Fruit fly (Drosophila melanogaster) whole organism, embryonic: ENCODE data around the gene Sps2.

Experiments
- Atf6 ChIP-seq: fragments of 200-800 bp; sonication (Bioruptor generic); IDR thresholded peaks from 2 replicates; pipeline ENCODE4 v1.3.6; 2022; ENCODE audit warnings: missing biosample characterization, missing genetic modification characterization
- CG1024 ChIP-seq: fragments of 200-800 bp; sonication (Bioruptor generic); IDR thresholded peaks from 2 replicates; pipeline ENCODE4 v1.3.6; 2022; ENCODE audit warnings: missing biosample characterization, missing genetic modification characterization
- CG10543 ChIP-seq: fragments of 200-800 bp; sonication (Bioruptor generic); optimal IDR thresholded peaks from 3 replicates; lab custom pipeline; 2017; ENCODE audit warnings: missing biosample characterization, mild to moderate bottlenecking, missing genetic modification characterization, moderate library complexity
- CG11398 ChIP-seq: fragments of 200-800 bp; sonication (Bioruptor generic); optimal IDR thresholded peaks from 2 replicates; lab custom pipeline; 2016; ENCODE audit warnings: missing biosample characterization, missing genetic modification characterization
- CG11695 ChIP-seq: fragments of 200-800 bp; sonication (Bioruptor generic); IDR thresholded peaks from 3 replicates; pipeline ENCODE4 v1.3.6; 2022; ENCODE audit warnings: missing biosample characterization, missing genetic modification characterization
- CG12104 ChIP-seq: fragments of 200-800 bp; sonication (Bioruptor generic); optimal IDR thresholded peaks from 3 replicates; lab custom pipeline; 2016; ENCODE audit warnings: missing biosample characterization, missing genetic modification characterization
- CG12219 ChIP-seq: fragments of 200-800 bp; sonication (Bioruptor generic); optimal IDR thresholded peaks from 3 replicates; lab custom pipeline; 2018; ENCODE audit warnings: missing biosample characterization, mild to moderate bottlenecking, missing genetic modification characterization
- CG1233 ChIP-seq: fragments of 200-800 bp; sonication (Bioruptor generic); optimal IDR thresholded peaks from 4 replicates; lab custom pipeline; 2018; ENCODE audit warnings: missing biosample characterization, mild to moderate bottlenecking, missing genetic modification characterization
- CG13894 ChIP-seq: fragments of 200-800 bp; sonication (Bioruptor generic); optimal IDR thresholded peaks from 3 replicates; lab custom pipeline; 2018; ENCODE audit warnings: missing biosample characterization, mild to moderate bottlenecking, missing genetic modification characterization, moderate library complexity
- CG14050 ChIP-seq: fragments of 200-800 bp; sonication (Bioruptor generic); IDR thresholded peaks from 3 replicates; pipeline ENCODE4 v1.3.6; 2022; ENCODE audit warnings: missing biosample characterization, missing genetic modification characterization
- CG15269 ChIP-seq: fragments of 200-800 bp; sonication (Bioruptor generic); optimal IDR thresholded peaks from 2 replicates; lab custom pipeline; 2018; ENCODE audit warnings: missing biosample characterization, mild to moderate bottlenecking, missing genetic modification characterization, moderate library complexity
- CG16813 ChIP-seq: fragments of 200-800 bp; sonication (Bioruptor generic); IDR thresholded peaks from 3 replicates; pipeline ENCODE4 v1.3.6; 2022; ENCODE audit warnings: missing biosample characterization, missing genetic modification characterization; ENCODE audit not compliant: partially characterized antibody
- CG16815 ChIP-seq: fragments of 200-800 bp; sonication (Bioruptor generic); optimal IDR thresholded peaks from 3 replicates; lab custom pipeline; 2017; ENCODE audit warnings: missing biosample characterization, mild to moderate bottlenecking, missing genetic modification characterization
- CG32767 ChIP-seq: fragments of 200-800 bp; sonication (Bioruptor generic); IDR thresholded peaks from 2 replicates; pipeline ENCODE4 v1.3.6; 2022; ENCODE audit warnings: missing biosample characterization, missing genetic modification characterization
- CG3995 ChIP-seq: fragments of 200-800 bp; sonication (Bioruptor generic); optimal IDR thresholded peaks from 3 replicates; lab custom pipeline; 2016; ENCODE audit warnings: missing biosample characterization, missing genetic modification characterization
- CG4328 ChIP-seq: fragments of 200-800 bp; sonication (Bioruptor generic); optimal IDR thresholded peaks from 3 replicates; lab custom pipeline; 2017; ENCODE audit warnings: missing biosample characterization, missing genetic modification reagents, missing genetic modification characterization
- CG4404 ChIP-seq: fragments of 200-800 bp; sonication (Bioruptor generic); IDR thresholded peaks from 2 replicates; pipeline ENCODE4 v1.3.6; 2022; ENCODE audit warnings: missing biosample characterization, missing genetic modification characterization
- CG4854 ChIP-seq: fragments of 200-800 bp; sonication (Bioruptor generic); optimal IDR thresholded peaks from 2 replicates; lab custom pipeline; 2016; ENCODE audit warnings: missing biosample characterization, missing genetic modification characterization, inconsistent platforms
- CG7357 ChIP-seq: fragments of 200-800 bp; sonication (Bioruptor generic); IDR thresholded peaks from 3 replicates; pipeline ENCODE4 v1.3.6; 2022; ENCODE audit warnings: missing biosample characterization, missing genetic modification characterization
- CG7745 ChIP-seq: fragments of 200-800 bp; sonication (Bioruptor generic); optimal IDR thresholded peaks from 2 replicates; lab custom pipeline; 2018; ENCODE audit warnings: missing biosample characterization, mild to moderate bottlenecking, missing genetic modification characterization, moderate library complexity
- CG7839 ChIP-seq: fragments of 200-800 bp; sonication (Bioruptor generic); optimal IDR thresholded peaks from 3 replicates; lab custom pipeline; 2018; ENCODE audit warnings: missing biosample characterization, mild to moderate bottlenecking, missing genetic modification characterization, moderate library complexity
- CG8924 ChIP-seq: fragments of 200-800 bp; optimal IDR thresholded peaks from 3 replicates; lab custom pipeline; 2019; ENCODE audit warnings: missing biosample characterization, mild to moderate bottlenecking, missing genetic modification characterization, moderate library complexity
- CG9215 ChIP-seq: fragments of 200-800 bp; sonication (Bioruptor generic); IDR thresholded peaks from 2 replicates; pipeline ENCODE4 v1.3.6; 2022; ENCODE audit warnings: missing biosample characterization, missing genetic modification characterization
- CG9876 ChIP-seq: fragments of 200-800 bp; sonication (Bioruptor generic); optimal IDR thresholded peaks from 2 replicates; lab custom pipeline; 2016; ENCODE audit warnings: missing biosample characterization, missing genetic modification characterization
- Dip2 ChIP-seq: fragments of 200-800 bp; sonication (Bioruptor generic); IDR thresholded peaks from 2 replicates; pipeline ENCODE4 v1.3.6; 2022; ENCODE audit warnings: missing biosample characterization, missing genetic modification characterization
- H2.0 ChIP-seq: fragments of 200-800 bp; sonication (Bioruptor generic); IDR thresholded peaks from 2 replicates; pipeline ENCODE4 v1.3.6; 2022; ENCODE audit warnings: missing biosample characterization, missing genetic modification characterization
- HmgD ChIP-seq: fragments of 200-800 bp; sonication (Bioruptor generic); optimal IDR thresholded peaks from 3 replicates; lab custom pipeline; 2016; ENCODE audit warnings: missing biosample characterization, missing genetic modification characterization
- Hr3 ChIP-seq: fragments of 200-800 bp; sonication (Bioruptor generic); optimal IDR thresholded peaks from 3 replicates; lab custom pipeline; 2016; ENCODE audit warnings: missing biosample characterization, missing genetic modification characterization
- Hr51 ChIP-seq, 2 experiments: fragments of 200-800 bp; sonication (Bioruptor generic); optimal IDR thresholded peaks; 2 replicates in 1 of 2; 3 replicates in 1 of 2; lab custom pipeline; 2016 to 2018; ENCODE audit warnings: missing biosample characterization in 2 of 2, missing genetic modification characterization in 2 of 2, mild to moderate bottlenecking in 1 of 2, moderate library complexity in 1 of 2
- Myb ChIP-seq: fragments of 200-800 bp; sonication (Bioruptor generic); optimal IDR thresholded peaks from 2 replicates; lab custom pipeline; 2016; ENCODE audit warnings: missing biosample characterization, missing genetic modification characterization
- Oli ChIP-seq: fragments of 200-800 bp; sonication (Bioruptor generic); optimal IDR thresholded peaks from 2 replicates; lab custom pipeline; 2018; ENCODE audit warnings: missing biosample characterization, mild to moderate bottlenecking, missing genetic modification characterization, moderate library complexity
- Six4 ChIP-seq: fragments of 200-800 bp; sonication (Bioruptor generic); optimal IDR thresholded peaks from 2 replicates; lab custom pipeline; 2016; ENCODE audit warnings: missing biosample characterization, missing genetic modification characterization
- Sry-β ChIP-seq: fragments of 200-800 bp; sonication (Bioruptor generic); optimal IDR thresholded peaks from 2 replicates; lab custom pipeline; 2018; ENCODE audit warnings: missing biosample characterization, mild to moderate bottlenecking, missing genetic modification characterization, moderate library complexity
- crc ChIP-seq: fragments of 200-800 bp; sonication (Bioruptor generic); optimal IDR thresholded peaks from 2 replicates; lab custom pipeline; 2016; ENCODE audit warnings: missing biosample characterization, missing genetic modification characterization
- fd102C ChIP-seq: fragments of 200-800 bp; sonication (Bioruptor generic); optimal IDR thresholded peaks from 2 replicates; lab custom pipeline; 2018; ENCODE audit warnings: missing biosample characterization, mild to moderate bottlenecking, missing genetic modification characterization, moderate library complexity
- gfzf ChIP-seq: fragments of 200-800 bp; sonication (Bioruptor generic); optimal IDR thresholded peaks from 2 replicates; lab custom pipeline; 2016; ENCODE audit warnings: missing biosample characterization, mild to moderate bottlenecking, missing genetic modification characterization, moderate library complexity
- gsb ChIP-seq: fragments of 200-800 bp; sonication (Bioruptor generic); IDR thresholded peaks from 2 replicates; pipeline ENCODE4 v1.3.6; 2022; ENCODE audit warnings: missing biosample characterization, missing genetic modification characterization
- h ChIP-seq: fragments of >200 bp; optimal IDR thresholded peaks from 2 replicates; lab custom pipeline; 2017
- hkb ChIP-seq, 2 experiments: fragments of 200-800 bp in 1 of 2; fragments of >200 bp in 1 of 2; sonication (Bioruptor generic) in 1 of 2; IDR thresholded peaks in 1 of 2; optimal IDR thresholded peaks in 1 of 2; 2 replicates each; pipeline versions ENCODE4 v1.3.6 to Lab custom; 2017 to 2022; ENCODE audit warnings: missing biosample characterization in 1 of 2, missing genetic modification characterization in 1 of 2
- knrl ChIP-seq: fragments of 200-800 bp; sonication (Bioruptor generic); IDR thresholded peaks from 3 replicates; pipeline ENCODE4 v1.3.6; 2022; ENCODE audit warnings: missing biosample characterization, missing genetic modification characterization; ENCODE audit not compliant: partially characterized antibody
- mam ChIP-seq: fragments of 200-800 bp; sonication (Bioruptor generic); optimal IDR thresholded peaks from 3 replicates; lab custom pipeline; 2016; ENCODE audit warnings: missing biosample characterization, missing genetic modification characterization
- mirr ChIP-seq: fragments of 200-800 bp; sonication (Bioruptor generic); optimal IDR thresholded peaks from 3 replicates; lab custom pipeline; 2018; ENCODE audit warnings: missing biosample characterization, mild to moderate bottlenecking, missing genetic modification characterization
- nom ChIP-seq: fragments of 200-800 bp; sonication (Bioruptor generic); optimal IDR thresholded peaks from 2 replicates; lab custom pipeline; 2017; ENCODE audit warnings: missing biosample characterization, missing genetic modification characterization, mild to moderate bottlenecking, moderate library complexity, missing genetic modification reagents
- prd ChIP-seq, 3 experiments: fragments of >200 bp in 2 of 3; fragments of 200-800 bp in 1 of 3; sonication (Bioruptor generic) in 1 of 3; optimal IDR thresholded peaks in 2 of 3; IDR thresholded peaks in 1 of 3; 2 replicates in 2 of 3; 3 replicates in 1 of 3; pipeline versions ENCODE4 v1.3.6 to Lab custom; 2017 to 2022; ENCODE audit warnings: missing biosample characterization in 1 of 3, missing genetic modification characterization in 1 of 3
- sc ChIP-seq, 3 experiments: fragments of >200 bp in 2 of 3; fragments of 200-800 bp in 1 of 3; sonication (Bioruptor generic) in 1 of 3; optimal IDR thresholded peaks; 2 replicates in 2 of 3; 3 replicates in 1 of 3; lab custom pipeline; 2017; ENCODE audit warnings: mild to moderate bottlenecking in 1 of 3, missing biosample characterization in 1 of 3, missing genetic modification characterization in 1 of 3, missing genetic modification reagents in 1 of 3
- scrt ChIP-seq: fragments of 200-800 bp; sonication (Bioruptor generic); optimal IDR thresholded peaks from 2 replicates; lab custom pipeline; 2018; ENCODE audit warnings: missing biosample characterization, mild to moderate bottlenecking, missing genetic modification characterization, moderate library complexity
- sob ChIP-seq: fragments of 200-800 bp; sonication (Bioruptor generic); IDR thresholded peaks from 2 replicates; pipeline ENCODE4 v1.3.6; 2022; ENCODE audit warnings: missing biosample characterization, missing genetic modification characterization
- usp ChIP-seq: fragments of >200 bp; optimal IDR thresholded peaks from 2 replicates; lab custom pipeline; 2017; ENCODE audit warnings: missing biosample characterization, missing genetic modification characterization
- wek ChIP-seq: fragments of 200-800 bp; sonication (Bioruptor generic); optimal IDR thresholded peaks from 3 replicates; lab custom pipeline; 2018; ENCODE audit warnings: missing biosample characterization, mild to moderate bottlenecking, missing genetic modification characterization, moderate library complexity

The Sps2 gene

dm6 chr2L:10356508-10356907, 14.1 kb downstream of the Sps2 start, which contains the start of the genes CtsL4 and ClpP (continued):
- TF ChIP-seq CG1233 (GFP tag; lab: Kevin White, UChicago), result no peak
- TF ChIP-seq CG7745 (tag; lab: Kevin White, UChicago), result no peak
- peak; percentile 21 for TF ChIP-seq Sry-β (GFP tag; lab: Kevin White, UChicago)
- TF ChIP-seq scrt (GFP tag; lab: Kevin White, UChicago), result no peak
- TF ChIP-seq CG11695 (GFP tag; lab: Robert Waterston, UW), result no peak
- TF ChIP-seq usp (GFP tag; lab: Kevin White, UChicago), result no peak
- no peak for TF ChIP-seq gsb (GFP tag; lab: Robert Waterston, UW)
- TF ChIP-seq CG1024 (GFP tag; lab: Robert Waterston, UW), result peak; percentile 95
- TF ChIP-seq CG9215 (GFP tag; lab: Robert Waterston, UW), result no peak
- TF ChIP-seq prd (optimal IDR thresholded peaks at IDR 0.05; lab: Kevin White, UChicago), result no peak
- peak; percentile 67; the same call in 2 of the 3 replicates for TF ChIP-seq prd (GFP tag; IDR thresholded peaks at IDR 0.05; lab: Robert Waterston, UW)
- no peak for TF ChIP-seq mirr
- no peak for TF ChIP-seq CG7839 (tag; lab: Kevin White, UChicago)
- TF ChIP-seq CG16813, result no peak
- TF ChIP-seq knrl (GFP tag; lab: Robert Waterston, UW), result no peak
- TF ChIP-seq CG4404 (GFP tag; lab: Robert Waterston, UW), result 0 out of 2 replicates have a peak, but pooled peaks have one; percentile 17
- TF ChIP-seq fd102C (GFP tag; lab: Kevin White, UChicago), result no peak
- TF ChIP-seq Hr3 (GFP tag; lab: Kevin White, UChicago), result peak; percentile 51
- no peak for TF ChIP-seq CG11398 (GFP tag; lab: Kevin White, UChicago)
- TF ChIP-seq Six4 (GFP tag; lab: Kevin White, UChicago), result peak; percentile 37
- TF ChIP-seq CG16815, result no peak
- no peak for TF ChIP-seq CG12219 (GFP tag; lab: Kevin White, UChicago)
- peak; percentile 27 for TF ChIP-seq CG3995 (GFP tag; lab: Kevin White, UChicago)
- TF ChIP-seq CG13894 (tag; lab: Kevin White, UChicago), result no peak
- TF ChIP-seq sc (optimal IDR thresholded peaks at IDR 0.05; lab: Kevin White, UChicago), result no peak
- peak; percentile 2 for TF ChIP-seq sc (GFP tag; optimal IDR thresholded peaks at IDR 0.05; lab: Kevin White, UChicago)
- no peak for TF ChIP-seq crc (GFP tag; lab: Kevin White, UChicago)
- TF ChIP-seq CG14050 (GFP tag; lab: Robert Waterston, UW), result no peak
- TF ChIP-seq Atf6 (GFP tag; lab: Robert Waterston, UW), result 0 out of 2 replicates have a peak, but pooled peaks have one; percentile 35
- TF ChIP-seq h (lab: Kevin White, UChicago), result no peak
- no peak for TF ChIP-seq sob (GFP tag; lab: Robert Waterston, UW)
- TF ChIP-seq mam (GFP tag; lab: Kevin White, UChicago), result peak; percentile 47
- TF ChIP-seq CG10543 (GFP tag; lab: Kevin White, UChicago), result no peak
- TF ChIP-seq CG32767 (GFP tag; lab: Robert Waterston, UW), result peak; percentile 66; the same call in 1 of the 2 replicates
- no peak for TF ChIP-seq CG4328 (GFP tag; lab: Kevin White, UChicago)
- TF ChIP-seq CG7357, result peak; percentile 39; the same call in 2 of the 3 replicates
- no peak for TF ChIP-seq CG9876 (GFP tag; lab: Kevin White, UChicago)
- TF ChIP-seq Oli (tag; lab: Kevin White, UChicago), result peak; percentile 45
- TF ChIP-seq CG12104 (GFP tag; lab: Kevin White, UChicago), result no peak
- TF ChIP-seq nom (GFP tag; lab: Kevin White, UChicago), result no peak
- TF ChIP-seq hkb (optimal IDR thresholded peaks at IDR 0.05; lab: Kevin White, UChicago), result no peak
- 0 out of 2 replicates have a peak, but pooled peaks have one; percentile 34 for TF ChIP-seq hkb (GFP tag; IDR thresholded peaks at IDR 0.05; lab: Robert Waterston, UW)
- TF ChIP-seq Hr51 (GFP tag; optimal IDR thresholded peaks at IDR 0.05; lab: Kevin White, UChicago), result peak in 1 of 2 experiments; percentile 2
- TF ChIP-seq H2.0, result no peak
- no peak for TF ChIP-seq CG15269
- TF ChIP-seq HmgD (GFP tag; lab: Kevin White, UChicago), result peak; percentile 57
- TF ChIP-seq CG4854 (GFP tag; lab: Kevin White, UChicago), result no peak
- TF ChIP-seq Myb, result peak; percentile 15
- no peak for TF ChIP-seq Dip2 (GFP tag; lab: Robert Waterston, UW)
- peak; percentile 35 for TF ChIP-seq gfzf (GFP tag; lab: Kevin White, UChicago)
- peak; percentile 59 for TF ChIP-seq CG8924 (tag; lab: Kevin White, UChicago)
- TF ChIP-seq wek (GFP tag; lab: Kevin White, UChicago), result peak; percentile 97
